Fruit fly (Drosophila melanogaster): ENCODE results near the gene Mkrn1.

Gene Mkrn1

dm6 chr3L:21554752-21555151 lies 21.2 kb upstream of the Mkrn1 start, which contains the start of gene Wnk (continued):
- TF ChIP-seq cg (GFP tag; optimal IDR thresholded peaks at IDR 0.05), result peak; percentile 70
- TF ChIP-seq YL-1 (GFP tag; optimal IDR thresholded peaks at IDR 0.05), result peak; percentile 81
- peak; percentile 81 for TF ChIP-seq tna (GFP tag; IDR thresholded peaks at IDR 0.05; ENCODE audit: partially characterized antibody)
- TF ChIP-seq chinmo (GFP tag; IDR thresholded peaks at IDR 0.05; ENCODE audit: partially characterized antibody), result peak; percentile 80; the same call in 1 of the 4 replicates
- TF ChIP-seq CG10209 (GFP tag; optimal IDR thresholded peaks at IDR 0.05), result no peak
- peak; percentile 83 for TF ChIP-seq pzg (GFP tag; optimal IDR thresholded peaks at IDR 0.05)
- TF ChIP-seq CG7963 (GFP tag; IDR thresholded peaks at IDR 0.05; ENCODE audit: partially characterized antibody), result peak; percentile 75; the same call in 2 of the 3 replicates
- peak; percentile 64; the same call in 1 of the 2 replicates for TF ChIP-seq nerfin-2 (GFP tag; IDR thresholded peaks at IDR 0.05; ENCODE audit: partially characterized antibody)
- no peak for TF ChIP-seq ro (GFP tag; IDR thresholded peaks at IDR 0.05)
- no peak for TF ChIP-seq CG31388 (GFP tag; optimal IDR thresholded peaks at IDR 0.05)
- TF ChIP-seq exex (tag; optimal IDR thresholded peaks at IDR 0.05), result no peak
- TF ChIP-seq MBD-R2 (GFP tag; IDR thresholded peaks at IDR 0.05), result peak; percentile 57; the same call in 1 of the 2 replicates
- TF ChIP-seq tin (GFP tag; optimal IDR thresholded peaks at IDR 0.05), result no peak

- no peak for TF ChIP-seq Dp (GFP tag; optimal IDR thresholded peaks at IDR 0.05)
- TF ChIP-seq NK7.1 (GFP tag; optimal IDR thresholded peaks at IDR 0.05), result no peak
- TF ChIP-seq usp (GFP tag; optimal IDR thresholded peaks at IDR 0.05), result no peak
- no peak for TF ChIP-seq CG18599 (GFP tag; optimal IDR thresholded peaks at IDR 0.05)
- no peak for TF ChIP-seq kah (GFP tag; optimal IDR thresholded peaks at IDR 0.05)
- TF ChIP-seq sr (GFP tag; IDR thresholded peaks at IDR 0.05), result no peak
- no peak for TF ChIP-seq trh (GFP tag; optimal IDR thresholded peaks at IDR 0.05)
- TF ChIP-seq fu2 (GFP tag; optimal IDR thresholded peaks at IDR 0.05), result no peak
- TF ChIP-seq CG10654 (GFP tag; optimal IDR thresholded peaks at IDR 0.05), result no peak
- TF ChIP-seq rib (GFP tag; IDR thresholded peaks at IDR 0.05), result no peak
- TF ChIP-seq CG17359 (tag; optimal IDR thresholded peaks at IDR 0.05), result no peak
- no peak for TF ChIP-seq nom (GFP tag; optimal IDR thresholded peaks at IDR 0.05)
- no peak for TF ChIP-seq Tbp (GFP tag; optimal IDR thresholded peaks at IDR 0.05)
These were observed 8.5 kb upstream of the Mkrn1 start, which contains the start of gene CG33290 for dm6 chr3L:21542059-21542458. Gene CG33290, plus strand, starts transcription at chr3L:21542359.

dm6 chr3L:21539245-21540196 lies 6.0 kb upstream of the Mkrn1 start, which contains the start of the genes COX8 and VhaM9.7-b:
Gene COX8, minus strand, starts transcription at chr3L:21539447.
Gene VhaM9.7-b, plus strand, starts transcription at chr3L:21539862.
- TF ChIP-seq zfh1 (GFP tag; IDR thresholded peaks at IDR 0.05), result peak; percentile 80
- TF ChIP-seq z (GFP tag; IDR thresholded peaks at IDR 0.05), result no peak
- TF ChIP-seq CG18011 (GFP tag; optimal IDR thresholded peaks at IDR 0.05), result peak; percentile 76
- no peak for TF ChIP-seq nerfin-1 (tag; optimal IDR thresholded peaks at IDR 0.05)
- no peak for TF ChIP-seq Ada2b (GFP tag; IDR thresholded peaks at IDR 0.05)
- TF ChIP-seq luna (GFP tag; optimal IDR thresholded peaks at IDR 0.05), result peak; percentile 1
- TF ChIP-seq CG15514 (GFP tag; optimal IDR thresholded peaks at IDR 0.05), result no peak
- no peak for TF ChIP-seq Asciz (GFP tag; optimal IDR thresholded peaks at IDR 0.05)
- peak; percentile 47 for TF ChIP-seq CG12299 (tag; optimal IDR thresholded peaks at IDR 0.05)
- TF ChIP-seq Dref (GFP tag; IDR thresholded peaks at IDR 0.05), result no peak; the same call in none of the 2 replicates
- TF ChIP-seq CG5953 (GFP tag; IDR thresholded peaks at IDR 0.05), result no peak
- peak; percentile 45 for TF ChIP-seq CG17359 (tag; optimal IDR thresholded peaks at IDR 0.05)
- TF ChIP-seq h (optimal IDR thresholded peaks at IDR 0.05), result no peak
- TF ChIP-seq CG3726 (GFP tag; IDR thresholded peaks at IDR 0.05), result no peak
- peak; percentile 42 for TF ChIP-seq CG10462 (GFP tag; optimal IDR thresholded peaks at IDR 0.05)
- peak; percentile 15 for TF ChIP-seq CG4282 (GFP tag; optimal IDR thresholded peaks at IDR 0.05)
- 0 out of 2 replicates have a peak, but pooled peaks have one; percentile 6 for TF ChIP-seq CG17328 (GFP tag; IDR thresholded peaks at IDR 0.05)
- peak; percentile 52 for TF ChIP-seq shn (GFP tag; optimal IDR thresholded peaks at IDR 0.05)
- no peak for TF ChIP-seq Dip2 (GFP tag; IDR thresholded peaks at IDR 0.05)
- no peak for TF ChIP-seq ERR (GFP tag; optimal IDR thresholded peaks at IDR 0.05)
- peak; percentile 66 for TF ChIP-seq CG34422 (GFP tag; IDR thresholded peaks at IDR 0.05)
- no peak for TF ChIP-seq ftz-f1 (GFP tag; optimal IDR thresholded peaks at IDR 0.05)
- 0 out of 4 replicates have a peak, but pooled peaks have one; percentile 63 for TF ChIP-seq chinmo (GFP tag; IDR thresholded peaks at IDR 0.05; ENCODE audit: partially characterized antibody)

Measured in whole organism, embryonic.